Worm (Caenorhabditis elegans): Measurements from ENCODE around the gene pals-17.

- TF ChIP-seq T22C8.4 (GFP tag; IDR thresholded peaks at IDR 0.05) (no peak), flt-1 (GFP tag; IDR thresholded peaks at IDR 0.05) (no peak)
Observed at ce11 chrIII:1349313-1349712, 42.3 kb downstream of the pals-17 start, which contains the start of gene fbxa-25.
